Fruit fly (Drosophila melanogaster): ENCODE data around the gene CG9386.

The CG9386 gene

dm6 chr3R:9555334-9555974, at the start of gene CG9386, which contains the start of gene BckdhA:
TSS of gene CG9386 (minus strand) at chr3R:9555408.
TSS of gene BckdhA (plus strand) at chr3R:9555785.
- no peak for TF ChIP-seq mirr (GFP tag; optimal IDR thresholded peaks at IDR 0.05)
- no peak for TF ChIP-seq CG8359 (GFP tag; optimal IDR thresholded peaks at IDR 0.05; ENCODE audit: borderline replicate concordance)
- TF ChIP-seq NfI (GFP tag; optimal IDR thresholded peaks at IDR 0.05): peak; percentile 63
- peak; percentile 92 for TF ChIP-seq Med (GFP tag)
- TF ChIP-seq CG30020 (tag; optimal IDR thresholded peaks at IDR 0.05): peak; percentile 26
- TF ChIP-seq CG13296 (GFP tag; optimal IDR thresholded peaks at IDR 0.05): peak; percentile 59
- TF ChIP-seq Stat92E (GFP tag; optimal IDR thresholded peaks at IDR 0.05): no peak
- no peak for TF ChIP-seq twi (tag; optimal IDR thresholded peaks at IDR 0.05)
- TF ChIP-seq CG4328 (GFP tag; optimal IDR thresholded peaks at IDR 0.05): peak; percentile 52
- TF ChIP-seq CG7839 (tag; optimal IDR thresholded peaks at IDR 0.05): peak; percentile 59
- TF ChIP-seq chn (GFP tag; optimal IDR thresholded peaks at IDR 0.05): peak; percentile 61
- TF ChIP-seq CG33557 (GFP tag; optimal IDR thresholded peaks at IDR 0.05): peak; percentile 10
- no peak for TF ChIP-seq CG34422 (GFP tag; IDR thresholded peaks at IDR 0.05)
- TF ChIP-seq nom (GFP tag; optimal IDR thresholded peaks at IDR 0.05): no peak
- peak; percentile 38 for TF ChIP-seq CG15696 (tag; optimal IDR thresholded peaks at IDR 0.05)
- peak; percentile 77 for TF ChIP-seq CG13287 (GFP tag; IDR thresholded peaks at IDR 0.05; ENCODE audit: partially characterized antibody)
- peak; percentile 64 for TF ChIP-seq vnd (GFP tag; IDR thresholded peaks at IDR 0.05; ENCODE audit: partially characterized antibody)
- no peak for TF ChIP-seq Neu2 (GFP tag; optimal IDR thresholded peaks at IDR 0.05; ENCODE audit: borderline replicate concordance)
- peak; percentile 66 for TF ChIP-seq gem (tag; optimal IDR thresholded peaks at IDR 0.05)
- TF ChIP-seq CG6689 (GFP tag; IDR thresholded peaks at IDR 0.05): peak; percentile 95
- TF ChIP-seq CG6254 (GFP tag; optimal IDR thresholded peaks at IDR 0.05): no peak
- TF ChIP-seq ranshi (GFP tag; IDR thresholded peaks at IDR 0.05): 0 out of 2 replicates have a peak, but pooled peaks have one; percentile 26
- no peak for TF ChIP-seq CG15073 (GFP tag; optimal IDR thresholded peaks at IDR 0.05)
- 0 out of 3 replicates have a peak, but pooled peaks have one; percentile 5 for TF ChIP-seq Opbp (GFP tag; IDR thresholded peaks at IDR 0.05; ENCODE audit: partially characterized antibody)
- TF ChIP-seq CG16815 (GFP tag; optimal IDR thresholded peaks at IDR 0.05): no peak
- TF ChIP-seq CHES-1-like (GFP tag; optimal IDR thresholded peaks at IDR 0.05): peak; percentile 61
- TF ChIP-seq CG11695 (GFP tag; IDR thresholded peaks at IDR 0.05): no peak
- no peak for TF ChIP-seq NK7.1 (GFP tag; optimal IDR thresholded peaks at IDR 0.05)
- TF ChIP-seq Ada2b (GFP tag; IDR thresholded peaks at IDR 0.05): peak; percentile 43; the same call in 1 of the 2 replicates
- TF ChIP-seq Asciz (GFP tag; optimal IDR thresholded peaks at IDR 0.05): no peak
- no peak for TF ChIP-seq bowl (GFP tag; IDR thresholded peaks at IDR 0.05)
- peak; percentile 37 for TF ChIP-seq az2 (GFP tag; optimal IDR thresholded peaks at IDR 0.05)
- TF ChIP-seq HLH54F (GFP tag; optimal IDR thresholded peaks at IDR 0.05): peak; percentile 60
- no peak for TF ChIP-seq corto (GFP tag; optimal IDR thresholded peaks at IDR 0.05)
- no peak for TF ChIP-seq Trl (optimal IDR thresholded peaks at IDR 0.05)
- peak; percentile 52 for TF ChIP-seq Trl (GFP tag; optimal IDR thresholded peaks at IDR 0.05)
- TF ChIP-seq CG1647 (GFP tag; optimal IDR thresholded peaks at IDR 0.05): peak; percentile 55
- no peak for TF ChIP-seq Adf1 (GFP tag; IDR thresholded peaks at IDR 0.05)
- no peak for TF ChIP-seq CG11085 (GFP tag; IDR thresholded peaks at IDR 0.05)
- TF ChIP-seq tx (GFP tag; optimal IDR thresholded peaks at IDR 0.05): peak; percentile 18
- TF ChIP-seq Dp (GFP tag; optimal IDR thresholded peaks at IDR 0.05): peak; percentile 77
- peak; percentile 47 for TF ChIP-seq CG4424 (GFP tag; optimal IDR thresholded peaks at IDR 0.05)
- peak; percentile 17 for TF ChIP-seq cato (GFP tag; optimal IDR thresholded peaks at IDR 0.05; ENCODE audit: borderline replicate concordance)
- TF ChIP-seq HmgD (GFP tag; optimal IDR thresholded peaks at IDR 0.05): peak; percentile 21
- TF ChIP-seq da (GFP tag; optimal IDR thresholded peaks at IDR 0.05): no peak
- peak; percentile 42 for TF ChIP-seq CG7556 (GFP tag; optimal IDR thresholded peaks at IDR 0.05)
- TF ChIP-seq lola (GFP tag; optimal IDR thresholded peaks at IDR 0.05): peak in 1 of 3 experiments; percentile 48
- TF ChIP-seq Hr3 (GFP tag; optimal IDR thresholded peaks at IDR 0.05): peak; percentile 52

Data from whole organism, embryonic.